Fruit fly (Drosophila melanogaster) whole organism, embryonic: Measurements from ENCODE around the gene CG34041.

Experiments used
- Atf3 ChIP-seq: fragments of 200-800 bp; sonication (Bioruptor generic); optimal IDR thresholded peaks from 3 replicates; lab custom pipeline; 2016; ENCODE audit warnings: missing biosample characterization, missing genetic modification characterization
- Bteb2 ChIP-seq: fragments of 200-800 bp; sonication (Bioruptor generic); optimal IDR thresholded peaks from 2 replicates; lab custom pipeline; 2016; ENCODE audit warnings: missing biosample characterization, missing genetic modification characterization
- CG10267 ChIP-seq: fragments of 200-800 bp; sonication (Bioruptor generic); optimal IDR thresholded peaks from 2 replicates; lab custom pipeline; 2018; ENCODE audit warnings: missing biosample characterization, mild to moderate bottlenecking, missing genetic modification characterization, moderate library complexity
- CG11247 ChIP-seq: fragments of 200-800 bp; sonication (Bioruptor generic); IDR thresholded peaks from 2 replicates; pipeline ENCODE4 v1.3.6; 2022; ENCODE audit warnings: missing biosample characterization, missing genetic modification characterization
- CG12104 ChIP-seq: fragments of 200-800 bp; sonication (Bioruptor generic); optimal IDR thresholded peaks from 3 replicates; lab custom pipeline; 2016; ENCODE audit warnings: missing biosample characterization, missing genetic modification characterization
- CG12155 ChIP-seq: fragments of 200-800 bp; sonication (Bioruptor generic); optimal IDR thresholded peaks from 3 replicates; lab custom pipeline; 2016; ENCODE audit warnings: missing biosample characterization, missing genetic modification characterization
- CG13624 ChIP-seq: fragments of 200-800 bp; sonication (Bioruptor generic); optimal IDR thresholded peaks from 2 replicates; lab custom pipeline; 2016; ENCODE audit warnings: missing biosample characterization, missing genetic modification characterization
- CG1602 ChIP-seq: fragments of 200-800 bp; sonication (Bioruptor generic); optimal IDR thresholded peaks from 3 replicates; lab custom pipeline; 2016; ENCODE audit warnings: missing biosample characterization, missing genetic modification characterization
- CG17802 ChIP-seq: fragments of 200-800 bp; sonication (Bioruptor generic); optimal IDR thresholded peaks from 2 replicates; lab custom pipeline; 2018; ENCODE audit warnings: missing biosample characterization, mild to moderate bottlenecking, missing genetic modification characterization, moderate library complexity
- CG1792 ChIP-seq: fragments of 200-800 bp; sonication (Bioruptor generic); optimal IDR thresholded peaks from 2 replicates; lab custom pipeline; 2016; ENCODE audit warnings: missing biosample characterization, missing genetic modification characterization
- CG18619 ChIP-seq: fragments of 200-800 bp; sonication (Bioruptor generic); optimal IDR thresholded peaks from 3 replicates; lab custom pipeline; 2017; ENCODE audit warnings: missing biosample characterization, mild to moderate bottlenecking, missing genetic modification characterization
- CG2678 ChIP-seq: fragments of 200-800 bp; sonication (Bioruptor generic); optimal IDR thresholded peaks from 3 replicates; lab custom pipeline; 2019; ENCODE audit warnings: missing biosample characterization, mild to moderate bottlenecking, missing genetic modification characterization, moderate library complexity
- CG2875 ChIP-seq: fragments of 200-800 bp; sonication (Bioruptor generic); optimal IDR thresholded peaks from 2 replicates; lab custom pipeline; 2017; ENCODE audit warnings: missing biosample characterization, mild to moderate bottlenecking, missing genetic modification characterization, missing genetic modification reagents
- CG30020 ChIP-seq: fragments of 200-800 bp; optimal IDR thresholded peaks from 2 replicates; lab custom pipeline; 2019; ENCODE audit warnings: missing biosample characterization, mild to moderate bottlenecking, missing genetic modification characterization, moderate library complexity
- CG33557 ChIP-seq: fragments of 200-800 bp; sonication (Bioruptor generic); optimal IDR thresholded peaks from 2 replicates; lab custom pipeline; 2019; ENCODE audit warnings: missing biosample characterization, mild to moderate bottlenecking, missing genetic modification characterization, moderate library complexity
- CG4404 ChIP-seq: fragments of 200-800 bp; sonication (Bioruptor generic); IDR thresholded peaks from 2 replicates; pipeline ENCODE4 v1.3.6; 2022; ENCODE audit warnings: missing biosample characterization, missing genetic modification characterization
- CG4617 ChIP-seq: fragments of 200-800 bp; sonication (Bioruptor generic); optimal IDR thresholded peaks from 3 replicates; lab custom pipeline; 2016; ENCODE audit warnings: missing biosample characterization, missing genetic modification characterization, borderline replicate concordance
- CG5180 ChIP-seq: fragments of 200-800 bp; sonication (Bioruptor generic); optimal IDR thresholded peaks from 3 replicates; lab custom pipeline; 2017; ENCODE audit warnings: missing biosample characterization, missing genetic modification characterization, mild to moderate bottlenecking, moderate library complexity, missing genetic modification reagents
- CG5953 ChIP-seq: fragments of 200-800 bp; sonication (Bioruptor generic); IDR thresholded peaks from 2 replicates; pipeline ENCODE4 v1.3.6; 2022; ENCODE audit warnings: missing biosample characterization, missing genetic modification characterization
- CG9727 ChIP-seq: fragments of 200-800 bp; sonication (Bioruptor generic); optimal IDR thresholded peaks from 3 replicates; lab custom pipeline; 2017; ENCODE audit warnings: missing biosample characterization, mild to moderate bottlenecking, missing genetic modification characterization
- Chrac-16 ChIP-seq: fragments of 200-800 bp; sonication (Bioruptor generic); optimal IDR thresholded peaks from 3 replicates; lab custom pipeline; 2016; ENCODE audit warnings: missing biosample characterization, missing genetic modification characterization
- D19A ChIP-seq: fragments of 200-800 bp; optimal IDR thresholded peaks from 3 replicates; lab custom pipeline; 2019; ENCODE audit warnings: missing biosample characterization, mild to moderate bottlenecking, missing genetic modification characterization, moderate library complexity
- D19B ChIP-seq: fragments of 200-800 bp; sonication (Bioruptor generic); optimal IDR thresholded peaks from 2 replicates; lab custom pipeline; 2017; ENCODE audit warnings: missing biosample characterization, mild to moderate bottlenecking, missing genetic modification characterization
- Dip3 ChIP-seq: fragments of 200-800 bp; sonication (Bioruptor generic); optimal IDR thresholded peaks from 3 replicates; lab custom pipeline; 2016; ENCODE audit warnings: missing biosample characterization, missing genetic modification characterization
- Dp ChIP-seq: fragments of 200-800 bp; sonication (Bioruptor generic); optimal IDR thresholded peaks from 2 replicates; lab custom pipeline; 2018; ENCODE audit warnings: missing biosample characterization, mild to moderate bottlenecking, missing genetic modification characterization, moderate library complexity
- E2f1 ChIP-seq: fragments of 200-800 bp; sonication (Bioruptor generic); IDR thresholded peaks from 2 replicates; pipeline ENCODE4 v1.3.6; 2022; ENCODE audit warnings: missing biosample characterization, missing genetic modification characterization
- Hand ChIP-seq: fragments of 200-800 bp; sonication (Bioruptor generic); optimal IDR thresholded peaks from 2 replicates; lab custom pipeline; 2017; ENCODE audit warnings: mild to moderate bottlenecking, missing biosample characterization, missing genetic modification reagents, missing genetic modification characterization
- Lpt ChIP-seq: fragments of >200 bp; optimal IDR thresholded peaks from 2 replicates; lab custom pipeline; 2018; ENCODE audit warnings: missing biosample characterization, missing genetic modification characterization
- Max ChIP-seq: fragments of 200-800 bp; sonication (Bioruptor generic); optimal IDR thresholded peaks from 2 replicates; lab custom pipeline; 2016; ENCODE audit warnings: missing biosample characterization, mild to moderate bottlenecking, missing genetic modification characterization
- Side ChIP-seq: fragments of 200-800 bp; sonication (Bioruptor generic); optimal IDR thresholded peaks from 2 replicates; lab custom pipeline; 2016; ENCODE audit warnings: missing biosample characterization, missing genetic modification characterization
- Sin3A ChIP-seq: fragments of >200 bp; optimal IDR thresholded peaks from 2 replicates; lab custom pipeline; 2018
- Trl ChIP-seq, 3 experiments: fragments of >200 bp in 2 of 3; fragments of 200-800 bp in 1 of 3; sonication (Bioruptor generic) in 1 of 3; optimal IDR thresholded peaks; 2 replicates in 1 of 3; 3 replicates in 2 of 3; lab custom pipeline; 2016 to 2017; ENCODE audit warnings: missing biosample characterization in 1 of 3, missing genetic modification characterization in 1 of 3
- YL-1 ChIP-seq: fragments of 200-800 bp; sonication (Bioruptor generic); optimal IDR thresholded peaks from 3 replicates; lab custom pipeline; 2017; ENCODE audit warnings: missing biosample characterization, mild to moderate bottlenecking, missing genetic modification characterization
- amos ChIP-seq: fragments of 200-800 bp; sonication (Bioruptor generic); IDR thresholded peaks from 2 replicates; pipeline ENCODE4 v1.3.6; 2022; ENCODE audit warnings: missing biosample characterization, missing genetic modification characterization; ENCODE audit not compliant: partially characterized antibody
- ase ChIP-seq: fragments of 200-800 bp; sonication (Bioruptor generic); IDR thresholded peaks from 3 replicates; pipeline ENCODE4 v1.3.6; 2022; ENCODE audit warnings: missing biosample characterization, missing genetic modification characterization
- br ChIP-seq: fragments of >200 bp; optimal IDR thresholded peaks from 2 replicates; lab custom pipeline; 2017
- esg ChIP-seq: fragments of 200-800 bp; sonication (Bioruptor generic); conservative IDR thresholded peaks from 2 replicates; pipeline ENCODE4 v1.3.6; 2022; ENCODE audit warnings: missing biosample characterization, missing genetic modification characterization
- gfzf ChIP-seq: fragments of 200-800 bp; sonication (Bioruptor generic); optimal IDR thresholded peaks from 2 replicates; lab custom pipeline; 2016; ENCODE audit warnings: missing biosample characterization, mild to moderate bottlenecking, missing genetic modification characterization, moderate library complexity
- inv ChIP-seq: fragments of 200-800 bp; sonication (Bioruptor generic); IDR thresholded peaks from 2 replicates; pipeline ENCODE4 v1.3.6; 2022; ENCODE audit warnings: missing biosample characterization, missing genetic modification characterization; ENCODE audit not compliant: partially characterized antibody
- jing ChIP-seq: fragments of 200-800 bp; sonication (Bioruptor generic); optimal IDR thresholded peaks from 2 replicates; lab custom pipeline; 2018; ENCODE audit warnings: missing biosample characterization, mild to moderate bottlenecking, missing genetic modification characterization
- lola ChIP-seq, 3 experiments: fragments of >200 bp in 2 of 3; fragments of 200-800 bp in 1 of 3; sonication (Bioruptor generic) in 1 of 3; optimal IDR thresholded peaks; 2 replicates each; lab custom pipeline; 2017 to 2019; ENCODE audit warnings: missing biosample characterization in 3 of 3, missing genetic modification characterization in 3 of 3, mild to moderate bottlenecking in 1 of 3, moderate library complexity in 1 of 3
- otp ChIP-seq: fragments of 200-800 bp; sonication (Bioruptor generic); IDR thresholded peaks from 3 replicates; pipeline ENCODE4, ENCODE4 v1.3.6; 2022; ENCODE audit warnings: missing biosample characterization, missing genetic modification characterization
- peb ChIP-seq: fragments of 200-800 bp; sonication (Bioruptor generic); IDR thresholded peaks from 2 replicates; pipeline ENCODE4 v1.3.6; 2022; ENCODE audit warnings: missing biosample characterization, missing genetic modification characterization
- rib ChIP-seq: fragments of 200-800 bp; sonication (Bioruptor generic); IDR thresholded peaks from 2 replicates; pipeline ENCODE4 v1.3.6; 2022; ENCODE audit warnings: missing biosample characterization, missing genetic modification characterization
- ro ChIP-seq: fragments of 200-800 bp; sonication (Bioruptor generic); IDR thresholded peaks from 2 replicates; pipeline ENCODE4 v1.3.6; 2022; ENCODE audit warnings: missing biosample characterization, missing genetic modification characterization
- salm ChIP-seq: fragments of 200-800 bp; sonication (Bioruptor generic); optimal IDR thresholded peaks from 2 replicates; lab custom pipeline; 2018; ENCODE audit warnings: missing biosample characterization, mild to moderate bottlenecking, missing genetic modification characterization
- sc ChIP-seq, 3 experiments: fragments of >200 bp in 2 of 3; fragments of 200-800 bp in 1 of 3; sonication (Bioruptor generic) in 1 of 3; optimal IDR thresholded peaks; 2 replicates in 2 of 3; 3 replicates in 1 of 3; lab custom pipeline; 2017; ENCODE audit warnings: mild to moderate bottlenecking in 1 of 3, missing biosample characterization in 1 of 3, missing genetic modification characterization in 1 of 3, missing genetic modification reagents in 1 of 3
- sim ChIP-seq: fragments of 200-800 bp; sonication (Bioruptor generic); IDR thresholded peaks from 2 replicates; pipeline ENCODE4 v1.3.6; 2022; ENCODE audit warnings: missing biosample characterization, missing genetic modification characterization
- tio ChIP-seq: fragments of 200-800 bp; sonication (Bioruptor generic); optimal IDR thresholded peaks from 2 replicates; lab custom pipeline; 2017; ENCODE audit warnings: missing biosample characterization, missing genetic modification characterization, inconsistent platforms
- vfl ChIP-seq: fragments of 200-800 bp; sonication (Bioruptor generic); optimal IDR thresholded peaks from 2 replicates; lab custom pipeline; 2016; ENCODE audit warnings: missing biosample characterization, missing genetic modification characterization

Gene CG34041

DNA sequence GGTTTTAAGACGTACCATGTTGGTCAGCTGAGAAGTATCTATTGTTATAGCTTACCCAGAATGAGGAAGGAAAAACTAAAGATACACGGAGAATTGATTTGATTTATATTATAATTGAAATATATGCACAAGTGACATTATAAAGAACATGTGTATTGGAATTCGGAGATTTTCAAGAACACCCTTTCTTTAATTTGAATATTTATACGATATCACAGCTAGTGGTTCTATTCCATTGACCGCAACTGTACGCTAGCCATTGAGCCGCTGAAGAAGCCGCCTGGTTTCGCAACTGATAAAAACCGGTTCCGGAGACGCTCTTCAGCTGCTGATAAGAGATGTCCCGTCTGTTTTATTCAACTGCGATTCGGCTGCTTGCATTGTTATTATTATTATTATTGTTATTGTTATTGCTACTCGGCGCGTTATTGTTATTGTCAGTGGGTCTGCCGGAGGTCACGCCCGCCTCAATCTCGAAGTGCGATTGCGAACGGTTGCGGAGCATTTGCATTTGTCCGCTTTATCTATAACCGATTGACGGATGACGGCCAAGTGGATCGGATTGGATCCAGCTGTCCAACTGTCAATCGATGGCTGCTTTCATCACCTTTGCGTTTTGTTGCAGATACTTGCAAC, 46.1 kb upstream of the CG34041 start (continued):
- TF ChIP-seq Side (GFP tag; lab: Kevin White, UChicago) (no peak), salm (tag; lab: Kevin White, UChicago) (no peak), CG2678 (tag; lab: Kevin White, UChicago) (peak; percentile 51), amos (GFP tag; lab: Robert Waterston, UW) (no peak), CG13624 (no peak), Dp (no peak), Lpt (GFP tag; lab: Kevin White, UChicago) (no peak), inv (GFP tag; lab: Robert Waterston, UW) (no peak), esg (GFP tag; lab: Robert Waterston, UW) (no peak), CG17802 (tag; lab: Kevin White, UChicago) (no peak), CG9727 (GFP tag; lab: Kevin White, UChicago) (peak; percentile 25), ro (GFP tag; lab: Robert Waterston, UW) (no peak), Chrac-16 (GFP tag; lab: Kevin White, UChicago) (no peak), CG12155 (GFP tag; lab: Kevin White, UChicago) (no peak), Trl (optimal IDR thresholded peaks at IDR 0.05; lab: Kevin White, UChicago) (no peak), Trl (GFP tag; optimal IDR thresholded peaks at IDR 0.05; lab: Kevin White, UChicago) (no peak), CG11247 (GFP tag; lab: Robert Waterston, UW) (no peak), CG18619 (GFP tag; lab: Kevin White, UChicago) (no peak), ase (no peak), CG33557 (GFP tag; lab: Kevin White, UChicago) (no peak), sim (GFP tag; lab: Robert Waterston, UW) (no peak), E2f1 (GFP tag; lab: Robert Waterston, UW) (0 out of 2 replicates have a peak, but pooled peaks have one; percentile 30), sc (optimal IDR thresholded peaks at IDR 0.05; lab: Kevin White, UChicago) (no peak), sc (GFP tag; optimal IDR thresholded peaks at IDR 0.05; lab: Kevin White, UChicago) (no peak), CG30020 (tag; lab: Kevin White, UChicago) (no peak), CG5953 (GFP tag; lab: Robert Waterston, UW) (no peak), otp (0 out of 3 replicates have a peak, but pooled peaks have one; percentile 34), peb (GFP tag; lab: Robert Waterston, UW) (no peak), CG5180 (GFP tag; lab: Kevin White, UChicago) (no peak), Bteb2 (GFP tag; lab: Kevin White, UChicago) (no peak), CG2875 (no peak), CG1792 (GFP tag; lab: Kevin White, UChicago) (no peak), CG4404 (GFP tag; lab: Robert Waterston, UW) (no peak), Sin3A (lab: Kevin White, UChicago) (no peak), br (lab: Kevin White, UChicago) (no peak), CG1602 (GFP tag; lab: Kevin White, UChicago) (no peak), gfzf (GFP tag; lab: Kevin White, UChicago) (no peak), rib (GFP tag; lab: Robert Waterston, UW) (no peak), Max (no peak), YL-1 (GFP tag; lab: Kevin White, UChicago) (no peak), D19A (tag; lab: Kevin White, UChicago) (no peak), tio (GFP tag; lab: Kevin White, UChicago) (no peak), vfl (GFP tag; lab: Kevin White, UChicago) (no peak), CG12104 (GFP tag; lab: Kevin White, UChicago) (no peak), jing (GFP tag; lab: Kevin White, UChicago) (no peak), CG10267 (tag; lab: Kevin White, UChicago) (peak; percentile 30), CG4617 (GFP tag; lab: Kevin White, UChicago) (no peak), lola (GFP tag; optimal IDR thresholded peaks at IDR 0.05; lab: Kevin White, UChicago) (peak in 1 of 3 experiments; percentile 31), Hand (GFP tag; lab: Kevin White, UChicago) (no peak), Dip3 (GFP tag; lab: Kevin White, UChicago) (no peak), Atf3 (GFP tag; lab: Kevin White, UChicago) (no peak), D19B (GFP tag; lab: Kevin White, UChicago) (no peak)
